Worm (Caenorhabditis elegans): ENCODE data around the gene fipr-11.
A peak's percentile ranks its signal among the peaks of the same experiment; 100 is the strongest.

Gene fipr-11

ce11 chrV:9868311-9868710, 37.7 kb downstream of the fipr-11 start, which contains the start of gene srab-17:
Gene srab-17, minus strand, starts transcription at chrV:9868411.
- TF ChIP-seq med-1 (GFP tag; optimal IDR thresholded peaks at IDR 0.05; ENCODE audit: insufficient read depth) = no peak
- no peak for TF ChIP-seq klf-2 (GFP tag; conservative IDR thresholded peaks at IDR 0.05)
- no peak for TF ChIP-seq flt-1 (GFP tag; IDR thresholded peaks at IDR 0.05)
- TF ChIP-seq ref-1 (GFP tag; conservative IDR thresholded peaks at IDR 0.05) = no peak
- TF ChIP-seq ztf-23 (GFP tag; IDR thresholded peaks at IDR 0.05) = no peak
- TF ChIP-seq T22C8.4 (GFP tag; IDR thresholded peaks at IDR 0.05) = no peak
- TF ChIP-seq ztf-29 (GFP tag; IDR thresholded peaks at IDR 0.05) = no peak
- no peak for TF ChIP-seq cog-1 (tag; optimal IDR thresholded peaks at IDR 0.05)
- no peak for TF ChIP-seq tab-1 (GFP tag; IDR thresholded peaks at IDR 0.05)

ce11 chrV:9860337-9860736, 45.7 kb downstream of the fipr-11 start:
- TF ChIP-seq klf-2 (GFP tag; conservative IDR thresholded peaks at IDR 0.05) = no peak
- no peak for TF ChIP-seq T22C8.4 (GFP tag; IDR thresholded peaks at IDR 0.05)
- TF ChIP-seq ztf-29 (GFP tag; IDR thresholded peaks at IDR 0.05) = no peak
- no peak for TF ChIP-seq med-1 (GFP tag; optimal IDR thresholded peaks at IDR 0.05; ENCODE audit: insufficient read depth)
- no peak for TF ChIP-seq tab-1 (GFP tag; IDR thresholded peaks at IDR 0.05)
- TF ChIP-seq ztf-23 (GFP tag; IDR thresholded peaks at IDR 0.05) = no peak
- no peak for TF ChIP-seq flt-1 (GFP tag; IDR thresholded peaks at IDR 0.05)
- TF ChIP-seq cog-1 (tag; optimal IDR thresholded peaks at IDR 0.05) = no peak
- no peak for TF ChIP-seq ref-1 (GFP tag; conservative IDR thresholded peaks at IDR 0.05)

DNA sequence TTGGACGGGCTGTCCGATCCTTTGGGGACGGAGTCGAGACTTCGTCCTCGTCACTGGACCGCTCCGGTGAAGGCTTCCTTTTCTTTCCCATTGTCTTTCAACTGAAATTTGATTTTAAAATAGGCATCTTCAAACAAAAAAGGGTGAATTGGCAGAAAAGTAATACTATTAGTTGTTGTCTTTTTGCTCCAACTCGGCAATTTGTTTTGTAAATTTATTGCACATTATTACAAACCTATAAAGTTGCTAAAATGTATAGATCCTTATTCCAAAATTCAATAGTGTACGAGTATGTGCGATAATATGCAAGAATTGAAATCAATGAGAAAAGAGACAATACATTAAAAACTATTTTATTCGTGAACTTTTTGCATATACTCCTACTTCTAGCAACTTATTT, 46.2 kb downstream of the fipr-11 start, which contains the start of gene lsy-12:
TSS of gene lsy-12 (minus strand) at position 101 of the 400 bp plus-strand sequence.
- no peak for TF ChIP-seq klf-2 (GFP tag; conservative IDR thresholded peaks at IDR 0.05)
- no peak for TF ChIP-seq ztf-29 (GFP tag; IDR thresholded peaks at IDR 0.05)
- no peak for TF ChIP-seq ref-1 (GFP tag; conservative IDR thresholded peaks at IDR 0.05)
- TF ChIP-seq T22C8.4 (GFP tag; IDR thresholded peaks at IDR 0.05) = no peak
- TF ChIP-seq med-1 (GFP tag; optimal IDR thresholded peaks at IDR 0.05; ENCODE audit: insufficient read depth) = no peak
- no peak for TF ChIP-seq tab-1 (GFP tag; IDR thresholded peaks at IDR 0.05)
- TF ChIP-seq ztf-23 (GFP tag; IDR thresholded peaks at IDR 0.05) = no peak
- TF ChIP-seq cog-1 (tag; optimal IDR thresholded peaks at IDR 0.05) = no peak
- TF ChIP-seq flt-1 (GFP tag; IDR thresholded peaks at IDR 0.05) = no peak

ce11 chrV:9856978-9857377, 49.0 kb downstream of the fipr-11 start:
- no peak for TF ChIP-seq flt-1 (GFP tag; IDR thresholded peaks at IDR 0.05)
- TF ChIP-seq ztf-23 (GFP tag; IDR thresholded peaks at IDR 0.05) = no peak
- no peak for TF ChIP-seq ref-1 (GFP tag; conservative IDR thresholded peaks at IDR 0.05)
- no peak for TF ChIP-seq cog-1 (tag; optimal IDR thresholded peaks at IDR 0.05)
- no peak for TF ChIP-seq med-1 (GFP tag; optimal IDR thresholded peaks at IDR 0.05; ENCODE audit: insufficient read depth)
- no peak for TF ChIP-seq klf-2 (GFP tag; conservative IDR thresholded peaks at IDR 0.05)
- no peak for TF ChIP-seq T22C8.4 (GFP tag; IDR thresholded peaks at IDR 0.05)

- TF ChIP-seq cog-1 (tag; optimal IDR thresholded peaks at IDR 0.05) = peak; percentile 31
- TF ChIP-seq ztf-29 (GFP tag; IDR thresholded peaks at IDR 0.05) = no peak
Observed at ce11 chrV:9855920-9856852, 49.8 kb downstream of the fipr-11 start.
